Fruit fly (Drosophila melanogaster) S2 (cell line): Measurements from ENCODE around the gene CkIIalpha-i3.

Experiments
- CG8478 ChIP-seq: fragments of >200 bp; optimal IDR thresholded peaks from 2 replicates; lab custom pipeline; 2018
- CTCF ChIP-seq, 2 experiments: fragments of >200 bp; optimal IDR thresholded peaks; 2 replicates each; lab custom pipeline; 2018

DNA sequence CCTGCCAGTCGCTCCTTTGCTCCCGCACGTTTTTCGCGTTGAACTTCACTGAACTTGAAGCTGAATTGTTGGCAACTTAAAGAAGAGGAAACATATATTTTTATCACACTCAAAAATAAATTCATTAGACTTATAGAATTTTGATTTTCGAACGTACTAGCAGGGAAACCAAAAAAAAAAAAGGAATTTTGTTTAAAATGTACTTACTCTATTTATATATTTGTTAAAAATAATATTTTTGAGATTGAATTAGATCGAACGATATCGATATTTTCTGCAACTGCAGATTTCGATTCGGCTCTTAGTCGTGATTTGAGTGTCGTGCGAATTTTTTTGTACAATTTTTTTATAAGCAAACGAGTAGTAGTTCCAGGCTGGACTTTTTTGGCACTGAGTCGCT is 21.1 kb upstream of the CkIIalpha-i3 start:
- TF ChIP-seq CG8478 (no peak), CTCF (optimal IDR thresholded peaks at IDR 0.05; lab: Kevin White, UChicago) (no peak)
